Worm (Caenorhabditis elegans) whole organism, young adult: ENCODE results near the gene rin-1.
A peak's percentile ranks its signal among the peaks of the same experiment; 100 is the strongest.

Experiments
- C06A6.2 ChIP-seq: fragments of 200-800 bp; sonication (Bioruptor generic); conservative IDR thresholded peaks from 2 replicates; pipeline ENCODE4 v1.3.6; 2022; ENCODE audit warnings: missing genetic modification characterization, missing compliant biosample characterization
- C17E4.6 ChIP-seq: fragments of 200-800 bp; sonication (Bioruptor generic); IDR thresholded peaks from 2 replicates; pipeline ENCODE4 v1.3.6; 2022; ENCODE audit warnings: missing genetic modification reagents, missing genetic modification characterization, missing compliant biosample characterization
- F22D6.2 ChIP-seq: sonication (generic microtip); optimal IDR thresholded peaks from 2 replicates; lab custom pipeline; 2016; ENCODE audit warnings: mild to moderate bottlenecking, missing genetic modification characterization, missing compliant biosample characterization
- F49E8.2 ChIP-seq: sonication (generic microtip); optimal IDR thresholded peaks from 3 replicates; lab custom pipeline; 2017; ENCODE audit warnings: missing genetic modification characterization, mild to moderate bottlenecking, missing compliant biosample characterization, antibody characterized with exemption, moderate library complexity; ENCODE audit not compliant: insufficient read depth
- T26A5.8 ChIP-seq: sonication (generic microtip); optimal IDR thresholded peaks from 2 replicates; lab custom pipeline; 2016; ENCODE audit warnings: missing genetic modification characterization, missing compliant biosample characterization
- Y53F4B.3 ChIP-seq: fragments of 200-800 bp; sonication (Bioruptor generic); IDR thresholded peaks from 2 replicates; pipeline ENCODE4 v1.3.6; 2022; ENCODE audit warnings: missing genetic modification reagents, missing genetic modification characterization, missing compliant biosample characterization
- Y56A3A.18 ChIP-seq: fragments of 200-800 bp; sonication (Bioruptor generic); IDR thresholded peaks from 2 replicates; pipeline ENCODE4 v1.3.6; 2022; ENCODE audit warnings: missing genetic modification reagents, missing genetic modification characterization, missing compliant biosample characterization
- Y79H2A.3 ChIP-seq: fragments of 200-800 bp; sonication (Bioruptor generic); conservative IDR thresholded peaks from 2 replicates; pipeline ENCODE4 v1.3.6; 2022; ENCODE audit warnings: missing genetic modification reagents, missing genetic modification characterization, missing compliant biosample characterization
- athp-1 ChIP-seq: sonication (generic microtip); optimal IDR thresholded peaks from 2 replicates; lab custom pipeline; 2017; ENCODE audit warnings: mild to moderate bottlenecking, missing genetic modification characterization, missing compliant biosample characterization
- attf-5 ChIP-seq: fragments of 200-800 bp; sonication (Bioruptor generic); optimal IDR thresholded peaks from 2 replicates; lab custom pipeline; 2018; ENCODE audit warnings: mild to moderate bottlenecking, missing genetic modification characterization, missing compliant biosample characterization
- bed-1 ChIP-seq: fragments of 200-800 bp; sonication (Bioruptor generic); IDR thresholded peaks from 2 replicates; pipeline ENCODE4 v1.3.6; 2022; ENCODE audit warnings: missing genetic modification reagents, missing genetic modification characterization, missing compliant biosample characterization
- ceh-100 ChIP-seq: fragments of 200-800 bp; sonication (Bioruptor generic); IDR thresholded peaks from 2 replicates; pipeline ENCODE4 v1.3.6; 2022; ENCODE audit warnings: missing genetic modification reagents, missing genetic modification characterization, missing compliant biosample characterization
- ceh-58 ChIP-seq: fragments of 200-800 bp; sonication (Bioruptor generic); IDR thresholded peaks from 2 replicates; pipeline ENCODE4 v1.3.6; 2022; ENCODE audit warnings: missing genetic modification characterization, missing compliant biosample characterization
- ceh-79 ChIP-seq: sonication (generic microtip); optimal IDR thresholded peaks from 2 replicates; lab custom pipeline; 2017; ENCODE audit warnings: mild to moderate bottlenecking, missing genetic modification characterization, missing compliant biosample characterization
- die-1 ChIP-seq: sonication (generic microtip); optimal IDR thresholded peaks from 2 replicates; lab custom pipeline; 2016; ENCODE audit warnings: missing genotype, mild to moderate bottlenecking, missing genetic modification characterization, missing compliant biosample characterization
- dox-1 ChIP-seq: fragments of 200-800 bp; sonication (Bioruptor generic); IDR thresholded peaks from 2 replicates; pipeline ENCODE4 v1.3.6; 2022; ENCODE audit warnings: missing genetic modification reagents, missing genetic modification characterization, missing compliant biosample characterization
- dpl-1 ChIP-seq: fragments of 150-350 bp; optimal IDR thresholded peaks from 2 replicates; lab custom pipeline; 2014; ENCODE audit warnings: missing biosample characterization, missing genetic modification reagents, missing genetic modification characterization
- efl-1 ChIP-seq: fragments of 150-350 bp; optimal IDR thresholded peaks from 2 replicates; lab custom pipeline; 2014; ENCODE audit warnings: missing biosample characterization, missing genetic modification reagents, missing genetic modification characterization
- fkh-3 ChIP-seq: sonication (generic microtip); optimal IDR thresholded peaks from 2 replicates; lab custom pipeline; 2016; ENCODE audit warnings: mild to moderate bottlenecking, missing genetic modification characterization, missing compliant biosample characterization
- hlh-12 ChIP-seq: sonication (generic microtip); optimal IDR thresholded peaks from 2 replicates; lab custom pipeline; 2016; ENCODE audit warnings: missing genetic modification characterization, missing compliant biosample characterization
- hmg-1.2 ChIP-seq: fragments of 200-800 bp; sonication (Bioruptor generic); IDR thresholded peaks from 2 replicates; pipeline ENCODE4 v1.3.6; 2022; ENCODE audit warnings: missing genetic modification reagents, missing genetic modification characterization, missing compliant biosample characterization
- hsf-1 ChIP-seq: fragments of 200-800 bp; sonication (Bioruptor generic); IDR thresholded peaks from 2 replicates; pipeline ENCODE4 v1.3.6; 2022; ENCODE audit warnings: missing genetic modification reagents, missing genetic modification characterization, missing compliant biosample characterization
- lag-1 ChIP-seq: fragments of 200-800 bp; sonication (Bioruptor generic); IDR thresholded peaks from 2 replicates; pipeline ENCODE4 v1.3.6; 2022; ENCODE audit warnings: missing genetic modification reagents, missing genetic modification characterization, missing compliant biosample characterization
- lin-40 ChIP-seq: sonication (generic microtip); optimal IDR thresholded peaks from 2 replicates; lab custom pipeline; 2016; ENCODE audit warnings: missing genetic modification characterization, mild to moderate bottlenecking, missing compliant biosample characterization, missing genotype, missing genetic modification reagents
- madf-6 ChIP-seq: fragments of 200-800 bp; sonication (Bioruptor generic); IDR thresholded peaks from 2 replicates; pipeline ENCODE4 v1.3.6; 2022; ENCODE audit warnings: missing genetic modification reagents, missing genetic modification characterization, missing compliant biosample characterization
- madf-8 ChIP-seq: fragments of 200-800 bp; sonication (Bioruptor generic); conservative IDR thresholded peaks from 2 replicates; pipeline ENCODE4 v1.3.6; 2022; ENCODE audit warnings: missing genetic modification reagents, missing genetic modification characterization, missing compliant biosample characterization
- mel-28 ChIP-seq: sonication (generic microtip); optimal IDR thresholded peaks from 2 replicates; lab custom pipeline; 2016; ENCODE audit warnings: borderline replicate concordance, mild to moderate bottlenecking, missing genetic modification characterization, missing compliant biosample characterization
- nfya-2 ChIP-seq: fragments of 200-800 bp; sonication (Bioruptor generic); IDR thresholded peaks from 2 replicates; pipeline ENCODE4 v1.3.6; 2022; ENCODE audit warnings: missing genetic modification reagents, missing genetic modification characterization, missing compliant biosample characterization
- nhr-120 ChIP-seq: fragments of 200-800 bp; sonication (Bioruptor generic); IDR thresholded peaks from 2 replicates; pipeline ENCODE4 v1.3.6; 2022; ENCODE audit warnings: missing genetic modification characterization, missing compliant biosample characterization
- nhr-80 ChIP-seq: sonication (generic microtip); optimal IDR thresholded peaks from 2 replicates; lab custom pipeline; 2016; ENCODE audit warnings: missing genetic modification characterization, missing compliant biosample characterization
- nhr-90 ChIP-seq: sonication (generic microtip); optimal IDR thresholded peaks from 2 replicates; lab custom pipeline; 2016; ENCODE audit warnings: missing genotype, mild to moderate bottlenecking, missing genetic modification characterization, missing compliant biosample characterization
- pbrm-1 ChIP-seq: fragments of 200-800 bp; sonication (Bioruptor generic); IDR thresholded peaks from 2 replicates; pipeline ENCODE4 v1.3.6; 2022; ENCODE audit warnings: missing genetic modification reagents, missing genetic modification characterization, missing compliant biosample characterization
- rpc-1 ChIP-seq, 2 experiments: fragments of 150-350 bp in 1 of 2; sonication (generic microtip) in 1 of 2; optimal IDR thresholded peaks; 2 replicates each; lab custom pipeline; 2014 to 2018; ENCODE audit warnings: missing biosample characterization in 1 of 2, missing genetic modification characterization in 1 of 2, missing genetic modification reagents in 1 of 2, missing genotype in 1 of 2
- snpc-1.3 ChIP-seq: sonication (generic microtip); optimal IDR thresholded peaks from 2 replicates; lab custom pipeline; 2017; ENCODE audit warnings: missing genetic modification characterization, mild to moderate bottlenecking, missing compliant biosample characterization, antibody characterized with exemption, moderate library complexity, missing genotype, missing genetic modification reagents; ENCODE audit not compliant: insufficient read depth
- snpc-4 ChIP-seq, 5 experiments: fragments of 150-350 bp in 1 of 5; sonication (generic microtip) in 4 of 5; optimal IDR thresholded peaks; 2 replicates each; lab custom pipeline; 2014 to 2018; ENCODE audit warnings: missing genetic modification characterization in 5 of 5, missing biosample characterization in 3 of 5, antibody characterized with exemption in 2 of 5, mild to moderate bottlenecking in 2 of 5, missing compliant biosample characterization in 2 of 5, missing genotype in 2 of 5, moderate library complexity in 2 of 5, missing genetic modification reagents in 1 of 5
- somi-1 ChIP-seq: fragments of 200-800 bp; sonication (Bioruptor generic); optimal IDR thresholded peaks from 2 replicates; lab custom pipeline; 2018; ENCODE audit warnings: mild to moderate bottlenecking, missing genetic modification characterization, missing compliant biosample characterization
- tbx-9 ChIP-seq: sonication (generic microtip); optimal IDR thresholded peaks from 2 replicates; lab custom pipeline; 2016; ENCODE audit warnings: borderline replicate concordance, missing genetic modification characterization, inconsistent platforms, missing compliant biosample characterization
- unc-62 ChIP-seq: fragments of 150-350 bp; optimal IDR thresholded peaks from 2 replicates; lab custom pipeline; 2014; ENCODE audit warnings: missing biosample characterization, missing genetic modification reagents, missing genetic modification characterization
- xnd-1 ChIP-seq: sonication (generic microtip); optimal IDR thresholded peaks from 2 replicates; lab custom pipeline; 2016; ENCODE audit warnings: missing genotype, missing genetic modification reagents, missing genetic modification characterization, missing compliant biosample characterization
- zfh-2 ChIP-seq: fragments of 200-800 bp; sonication (Bioruptor generic); conservative IDR thresholded peaks from 2 replicates; pipeline ENCODE4 v1.3.6; 2022; ENCODE audit warnings: missing genetic modification reagents, missing genetic modification characterization, missing compliant biosample characterization
- zim-3 ChIP-seq: sonication (generic microtip); optimal IDR thresholded peaks from 2 replicates; lab custom pipeline; 2017; ENCODE audit warnings: mild to moderate bottlenecking, missing genetic modification characterization, moderate library complexity, missing compliant biosample characterization

Gene rin-1

DNA sequence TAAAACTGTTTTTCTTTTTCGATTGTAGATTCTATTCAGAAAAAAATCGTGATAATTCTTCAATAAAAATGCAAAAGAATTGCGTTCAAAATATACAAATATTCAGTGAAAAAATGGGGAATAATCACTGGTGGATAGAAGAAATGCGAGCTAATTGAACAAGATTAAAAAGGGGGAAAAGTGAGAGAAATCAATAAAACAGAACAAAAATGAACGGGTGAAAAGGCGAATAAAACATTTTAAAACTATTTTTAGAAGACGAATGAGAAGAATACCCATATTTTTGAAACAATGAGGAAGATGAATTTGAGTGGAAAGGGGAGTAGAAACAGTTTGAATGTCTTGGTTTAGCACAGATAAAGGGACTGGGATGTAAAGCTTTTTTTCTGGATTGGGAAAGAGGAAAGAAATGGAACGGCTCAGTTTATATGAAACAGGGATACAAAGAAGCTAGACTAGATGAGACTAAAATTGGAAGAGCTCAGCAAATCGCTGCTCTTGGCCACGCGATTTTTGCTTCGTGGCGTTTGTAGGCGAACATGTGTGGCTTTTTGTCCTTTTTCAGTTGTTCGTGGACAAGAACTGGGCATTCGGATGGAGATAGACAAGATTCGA lies 31.1 kb downstream of the rin-1 start, which contains the start of gene Y50E8A.12:
Gene Y50E8A.12 (minus strand): TSS at position 51 of the 615 bp plus-strand sequence.
- TF ChIP-seq athp-1 (tag; lab: Kevin White, UChicago), result no peak
- no peak for TF ChIP-seq attf-5 (GFP tag; lab: Kevin White, UChicago)
- no peak for TF ChIP-seq mel-28 (tag; lab: Kevin White, UChicago)
- TF ChIP-seq rpc-1 (optimal IDR thresholded peaks at IDR 0.05; lab: Kevin White, UChicago), result no peak
- TF ChIP-seq rpc-1 (tag; optimal IDR thresholded peaks at IDR 0.05; lab: Kevin White, UChicago), result no peak
- no peak for TF ChIP-seq Y79H2A.3 (GFP tag; lab: Robert Waterston, UW)
- no peak for TF ChIP-seq dox-1
- TF ChIP-seq Y53F4B.3 (GFP tag; lab: Robert Waterston, UW), result no peak
- TF ChIP-seq, all 124 proteins: peak for 0

DNA sequence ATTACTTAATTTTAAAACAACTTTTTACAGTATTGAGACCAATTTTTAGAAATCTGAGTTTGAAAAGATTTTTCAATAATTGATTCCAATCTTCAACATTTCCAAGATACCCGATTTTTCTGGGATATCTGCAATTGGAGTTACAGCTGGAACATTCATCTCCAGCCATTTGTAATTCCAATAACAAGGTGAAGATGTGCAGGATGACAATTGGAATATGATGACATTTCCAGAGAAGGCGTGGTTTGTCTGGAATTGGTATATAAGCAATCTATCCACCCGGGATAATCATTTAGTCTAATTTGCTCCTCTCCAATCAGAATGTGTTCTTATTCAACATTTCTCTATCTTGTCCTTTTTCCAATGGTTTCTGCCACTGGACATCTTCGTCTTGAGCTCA lies 34.3 kb downstream of the rin-1 start, which contains the start of gene Y50E8A.11:
Gene Y50E8A.11 (plus strand): TSS at position 301 of the 400 bp plus-strand sequence.
- TF ChIP-seq F22D6.2 (tag; lab: Kevin White, UChicago) (no peak), snpc-4 (GFP tag; optimal IDR thresholded peaks at IDR 0.05; lab: Kevin White, UChicago) (no peak), snpc-4 (tag; optimal IDR thresholded peaks at IDR 0.05; lab: Kevin White, UChicago) (no peak), lag-1 (no peak), snpc-1.3 (no peak), fkh-3 (tag; lab: Kevin White, UChicago) (no peak), madf-6 (no peak), zim-3 (no peak), T26A5.8 (no peak), Y56A3A.18 (GFP tag; lab: Robert Waterston, UW) (no peak), C17E4.6 (GFP tag; lab: Robert Waterston, UW) (no peak), hmg-1.2 (GFP tag; lab: Robert Waterston, UW) (no peak), ceh-79 (no peak), athp-1 (tag; lab: Kevin White, UChicago) (no peak), F49E8.2 (no peak), lin-40 (no peak), C06A6.2 (GFP tag; lab: Robert Waterston, UW) (no peak)

DNA sequence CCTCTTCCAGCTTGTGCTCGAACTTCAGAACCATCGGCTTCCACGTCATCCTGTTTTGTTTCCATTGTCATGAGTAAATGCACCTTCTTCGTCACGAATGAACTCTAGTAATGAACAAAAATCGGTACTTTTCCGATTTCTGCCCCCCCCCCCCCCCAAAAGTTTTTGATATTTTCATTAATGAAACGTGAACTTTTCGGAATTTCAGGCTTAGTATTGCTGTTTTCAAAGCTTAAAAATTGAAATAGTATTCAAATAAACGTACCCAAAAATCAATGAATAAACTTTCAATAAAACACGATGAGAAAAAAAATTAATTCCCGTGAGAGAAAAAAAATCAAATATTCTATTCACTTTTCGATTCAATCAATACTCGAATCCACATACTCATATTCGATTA lies 35.8 kb downstream of the rin-1 start, which contains the start of the genes scrm-7 and Y50E8A.10:
Gene scrm-7 (minus strand): TSS at position 101 of the 400 bp plus-strand sequence.
Gene Y50E8A.10 (plus strand): TSS at position 353 of the 400 bp plus-strand sequence.
- TF ChIP-seq nhr-90 (tag; lab: Kevin White, UChicago) (no peak), tbx-9 (tag; lab: Kevin White, UChicago) (no peak), xnd-1 (tag; lab: Kevin White, UChicago) (no peak), ceh-58 (GFP tag; lab: Robert Waterston, UW) (no peak), Y79H2A.3 (GFP tag; lab: Robert Waterston, UW) (no peak), T26A5.8 (no peak), lag-1 (no peak), ceh-100 (no peak), efl-1 (GFP tag; lab: Kevin White, UChicago) (no peak), madf-8 (GFP tag; lab: Robert Waterston, UW) (no peak), hlh-12 (no peak), somi-1 (no peak), bed-1 (GFP tag; lab: Robert Waterston, UW) (no peak)

DNA sequence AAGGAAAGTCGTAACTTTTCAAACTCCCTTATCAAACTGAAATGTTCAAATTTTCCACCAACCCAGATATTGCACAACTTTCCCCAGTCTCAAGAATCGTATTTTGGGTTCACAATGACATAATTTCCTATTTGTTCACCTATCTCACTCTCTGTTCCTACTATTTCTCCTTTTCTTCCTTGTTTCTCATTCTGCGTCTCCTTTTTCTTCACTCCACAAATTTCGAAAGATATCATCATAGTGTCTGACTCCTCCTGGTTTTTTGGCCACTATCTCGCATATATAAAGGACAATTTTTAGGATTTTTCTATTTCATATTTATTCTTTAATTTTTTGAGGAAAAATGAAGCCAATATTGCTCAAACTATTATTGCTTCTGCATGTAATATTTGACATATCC lies 42.4 kb downstream of the rin-1 start, which contains the start of gene haf-7:
Gene haf-7 (plus strand): TSS at position 211 of the 400 bp plus-strand sequence.
- TF ChIP-seq nhr-80 (tag; lab: Kevin White, UChicago) (peak; percentile 28), dpl-1 (no peak), lag-1 (no peak), dox-1 (peak; percentile 19; the same call in 1 of the 2 replicates), hsf-1 (GFP tag; lab: Robert Waterston, UW) (no peak), nhr-120 (no peak), zfh-2 (GFP tag; lab: Robert Waterston, UW) (no peak), pbrm-1 (GFP tag; lab: Robert Waterston, UW) (no peak), hlh-12 (no peak), bed-1 (GFP tag; lab: Robert Waterston, UW) (no peak), efl-1 (GFP tag; lab: Kevin White, UChicago) (no peak), madf-6 (no peak), Y56A3A.18 (GFP tag; lab: Robert Waterston, UW) (no peak), attf-5 (GFP tag; lab: Kevin White, UChicago) (peak; percentile 34), die-1 (tag; lab: Kevin White, UChicago) (no peak), unc-62 (GFP tag; lab: Kevin White, UChicago) (peak; percentile 14), nfya-2 (GFP tag; lab: Robert Waterston, UW) (no peak), snpc-1.3 (no peak)
